Fruit fly (Drosophila melanogaster) whole organism, embryonic: ENCODE measurements around the gene CG18581.

Experiments used
- Abd-B ChIP-seq: fragments of 200-800 bp; sonication (Bioruptor generic); optimal IDR thresholded peaks from 2 replicates; lab custom pipeline; 2018; ENCODE audit warnings: missing biosample characterization, mild to moderate bottlenecking, missing genetic modification characterization, moderate library complexity
- Atf-2 ChIP-seq: fragments of 200-800 bp; sonication (Bioruptor generic); optimal IDR thresholded peaks from 2 replicates; lab custom pipeline; 2016; ENCODE audit warnings: missing biosample characterization, missing genetic modification characterization
- CG10565 ChIP-seq: fragments of 200-800 bp; sonication (Bioruptor generic); optimal IDR thresholded peaks from 3 replicates; lab custom pipeline; 2016; ENCODE audit warnings: missing biosample characterization, mild to moderate bottlenecking, missing genetic modification characterization
- CG11093 ChIP-seq: fragments of 200-800 bp; sonication (Bioruptor generic); IDR thresholded peaks from 3 replicates; pipeline ENCODE4 v1.3.6; 2022; ENCODE audit warnings: missing biosample characterization, missing genetic modification characterization
- CG11504 ChIP-seq: fragments of 200-800 bp; sonication (Bioruptor generic); optimal IDR thresholded peaks from 3 replicates; lab custom pipeline; 2019; ENCODE audit warnings: missing biosample characterization, mild to moderate bottlenecking, missing genetic modification characterization, moderate library complexity
- CG12299 ChIP-seq: fragments of 200-800 bp; sonication (Bioruptor generic); optimal IDR thresholded peaks from 2 replicates; lab custom pipeline; 2018; ENCODE audit warnings: missing biosample characterization, mild to moderate bottlenecking, missing genetic modification characterization
- CG17912 ChIP-seq: fragments of 200-800 bp; sonication (Bioruptor generic); optimal IDR thresholded peaks from 2 replicates; lab custom pipeline; 2018; ENCODE audit warnings: missing biosample characterization, mild to moderate bottlenecking, missing genetic modification characterization
- CG2120 ChIP-seq: fragments of 200-800 bp; sonication (Bioruptor generic); optimal IDR thresholded peaks from 3 replicates; lab custom pipeline; 2016; ENCODE audit warnings: missing biosample characterization, missing genetic modification characterization
- CG30431 ChIP-seq: fragments of 200-800 bp; sonication (Bioruptor generic); optimal IDR thresholded peaks from 2 replicates; lab custom pipeline; 2017; ENCODE audit warnings: missing biosample characterization, missing genetic modification characterization
- CG3407 ChIP-seq: fragments of 200-800 bp; sonication (Bioruptor generic); optimal IDR thresholded peaks from 2 replicates; lab custom pipeline; 2018; ENCODE audit warnings: missing biosample characterization, mild to moderate bottlenecking, missing genetic modification characterization
- CG3847 ChIP-seq: fragments of 200-800 bp; sonication (Bioruptor generic); IDR thresholded peaks from 2 replicates; pipeline ENCODE4 v1.3.6; 2022; ENCODE audit warnings: missing biosample characterization, missing genetic modification characterization
- CG4617 ChIP-seq: fragments of 200-800 bp; sonication (Bioruptor generic); optimal IDR thresholded peaks from 3 replicates; lab custom pipeline; 2016; ENCODE audit warnings: missing biosample characterization, missing genetic modification characterization, borderline replicate concordance
- CG9727 ChIP-seq: fragments of 200-800 bp; sonication (Bioruptor generic); optimal IDR thresholded peaks from 3 replicates; lab custom pipeline; 2017; ENCODE audit warnings: missing biosample characterization, mild to moderate bottlenecking, missing genetic modification characterization
- CG9817 ChIP-seq: fragments of 200-800 bp; sonication (Bioruptor generic); optimal IDR thresholded peaks from 2 replicates; lab custom pipeline; 2018; ENCODE audit warnings: missing biosample characterization, mild to moderate bottlenecking, missing genetic modification characterization, moderate library complexity
- CTCF ChIP-seq: fragments of 200-800 bp; sonication (Bioruptor generic); optimal IDR thresholded peaks from 2 replicates; lab custom pipeline; 2017; ENCODE audit warnings: missing biosample characterization, mild to moderate bottlenecking, missing genetic modification characterization, moderate library complexity
- D19A ChIP-seq: fragments of 200-800 bp; optimal IDR thresholded peaks from 3 replicates; lab custom pipeline; 2019; ENCODE audit warnings: missing biosample characterization, mild to moderate bottlenecking, missing genetic modification characterization, moderate library complexity
- Fer1 ChIP-seq: fragments of 200-800 bp; sonication (Bioruptor generic); optimal IDR thresholded peaks from 2 replicates; lab custom pipeline; 2017; ENCODE audit warnings: missing biosample characterization, mild to moderate bottlenecking, missing genetic modification characterization
- H15 ChIP-seq: fragments of 200-800 bp; sonication (Bioruptor generic); IDR thresholded peaks from 3 replicates; pipeline ENCODE4 v1.3.6; 2022; ENCODE audit warnings: missing biosample characterization, missing genetic modification characterization
- HHEX ChIP-seq: fragments of 200-800 bp; sonication (Bioruptor generic); optimal IDR thresholded peaks from 3 replicates; lab custom pipeline; 2017; ENCODE audit warnings: missing biosample characterization, mild to moderate bottlenecking, missing genetic modification characterization, missing genetic modification reagents
- Opbp ChIP-seq: fragments of 200-800 bp; sonication (Bioruptor generic); IDR thresholded peaks from 3 replicates; pipeline ENCODE4 v1.3.6; 2022; ENCODE audit warnings: missing biosample characterization, missing genetic modification characterization; ENCODE audit not compliant: partially characterized antibody
- Sox100B ChIP-seq: fragments of 200-800 bp; sonication (Bioruptor generic); optimal IDR thresholded peaks from 3 replicates; lab custom pipeline; 2018; ENCODE audit warnings: missing biosample characterization, mild to moderate bottlenecking, missing genetic modification characterization
- Sry-β ChIP-seq: fragments of 200-800 bp; sonication (Bioruptor generic); optimal IDR thresholded peaks from 2 replicates; lab custom pipeline; 2018; ENCODE audit warnings: missing biosample characterization, mild to moderate bottlenecking, missing genetic modification characterization, moderate library complexity
- Taf1 ChIP-seq: fragments of 200-800 bp; sonication (Bioruptor generic); IDR thresholded peaks from 2 replicates; pipeline ENCODE4 v1.3.6; 2022; ENCODE audit warnings: missing biosample characterization, missing genetic modification characterization
- ara ChIP-seq: fragments of 200-800 bp; sonication (Bioruptor generic); IDR thresholded peaks from 2 replicates; pipeline ENCODE4 v1.3.6; 2022; ENCODE audit warnings: missing biosample characterization, missing genetic modification characterization
- bsh ChIP-seq, 2 experiments: fragments of 200-800 bp; sonication (Bioruptor generic); optimal IDR thresholded peaks; 2 replicates each; lab custom pipeline; 2017 to 2018; ENCODE audit warnings: mild to moderate bottlenecking in 2 of 2, missing biosample characterization in 2 of 2, missing genetic modification characterization in 2 of 2, moderate library complexity in 1 of 2
- chinmo ChIP-seq: fragments of 200-800 bp; sonication (Bioruptor generic); IDR thresholded peaks from 4 replicates; pipeline ENCODE4 v1.3.6; 2022; ENCODE audit warnings: missing biosample characterization, missing genetic modification characterization; ENCODE audit not compliant: partially characterized antibody
- cwo ChIP-seq: fragments of 200-800 bp; sonication (Bioruptor generic); optimal IDR thresholded peaks from 3 replicates; lab custom pipeline; 2017; ENCODE audit warnings: missing biosample characterization, missing genetic modification characterization, mild to moderate bottlenecking, moderate library complexity, missing genetic modification reagents
- fd3F ChIP-seq: fragments of 200-800 bp; sonication (Bioruptor generic); optimal IDR thresholded peaks from 2 replicates; lab custom pipeline; 2018; ENCODE audit warnings: missing biosample characterization, mild to moderate bottlenecking, missing genetic modification characterization, moderate library complexity
- gem ChIP-seq: fragments of 200-800 bp; sonication (Bioruptor generic); optimal IDR thresholded peaks from 2 replicates; lab custom pipeline; 2019; ENCODE audit warnings: missing biosample characterization, mild to moderate bottlenecking, missing genetic modification characterization, moderate library complexity
- grn ChIP-seq: fragments of 200-800 bp; sonication (Bioruptor generic); optimal IDR thresholded peaks from 3 replicates; lab custom pipeline; 2017; ENCODE audit warnings: missing biosample characterization, missing genetic modification characterization
- hb ChIP-seq: fragments of 200-800 bp; sonication (Bioruptor generic); IDR thresholded peaks from 3 replicates; pipeline ENCODE4 v1.3.6; 2022; ENCODE audit warnings: missing biosample characterization, missing genetic modification characterization; ENCODE audit not compliant: partially characterized antibody
- ind ChIP-seq: fragments of 200-800 bp; sonication (Bioruptor generic); optimal IDR thresholded peaks from 3 replicates; lab custom pipeline; 2016; ENCODE audit warnings: missing biosample characterization, missing genetic modification characterization
- insv ChIP-seq, 2 experiments: fragments of 200-800 bp; sonication (Bioruptor generic); optimal IDR thresholded peaks; 3 replicates each; lab custom pipeline; 2016 to 2018; ENCODE audit warnings: missing biosample characterization in 2 of 2, missing genetic modification characterization in 2 of 2
- lab ChIP-seq: fragments of 200-800 bp; sonication (Bioruptor generic); optimal IDR thresholded peaks from 3 replicates; lab custom pipeline; 2017; ENCODE audit warnings: missing biosample characterization, missing genetic modification characterization, mild to moderate bottlenecking, moderate library complexity, missing genetic modification reagents
- lmd ChIP-seq: fragments of 200-800 bp; sonication (Bioruptor generic); IDR thresholded peaks from 2 replicates; pipeline ENCODE4 v1.3.6; 2022; ENCODE audit warnings: missing biosample characterization, missing genetic modification characterization
- org-1 ChIP-seq: fragments of 200-800 bp; sonication (Bioruptor generic); optimal IDR thresholded peaks from 2 replicates; lab custom pipeline; 2017; ENCODE audit warnings: missing biosample characterization, missing genetic modification characterization
- pfk ChIP-seq: fragments of 200-800 bp; sonication (Bioruptor generic); optimal IDR thresholded peaks from 2 replicates; lab custom pipeline; 2018; ENCODE audit warnings: missing biosample characterization, mild to moderate bottlenecking, missing genetic modification characterization, moderate library complexity
- pho ChIP-seq: fragments of 200-800 bp; sonication (Bioruptor generic); optimal IDR thresholded peaks from 2 replicates; lab custom pipeline; 2016; ENCODE audit warnings: missing biosample characterization, missing genetic modification characterization
- ranshi ChIP-seq: fragments of 200-800 bp; sonication (Bioruptor generic); IDR thresholded peaks from 2 replicates; pipeline ENCODE4 v1.3.6; 2022; ENCODE audit warnings: missing biosample characterization, missing genetic modification characterization
- sens ChIP-seq: fragments of 200-800 bp; sonication (Bioruptor generic); peaks from one replicate; lab custom pipeline; 2016; ENCODE audit warnings: missing biosample characterization, missing genetic modification characterization
- sens-2 ChIP-seq: fragments of 200-800 bp; sonication (Bioruptor generic); IDR thresholded peaks from 2 replicates; pipeline ENCODE4 v1.3.6; 2022; ENCODE audit warnings: missing biosample characterization, missing genetic modification characterization
- tio ChIP-seq: fragments of 200-800 bp; sonication (Bioruptor generic); optimal IDR thresholded peaks from 2 replicates; lab custom pipeline; 2017; ENCODE audit warnings: missing biosample characterization, missing genetic modification characterization, inconsistent platforms
- tll ChIP-seq, 2 experiments: fragments of 200-800 bp in 1 of 2; fragments of >200 bp in 1 of 2; sonication (Bioruptor generic) in 1 of 2; optimal IDR thresholded peaks; 2 replicates each; lab custom pipeline; 2017 to 2019; ENCODE audit warnings: missing biosample characterization in 2 of 2, missing genetic modification characterization in 2 of 2, mild to moderate bottlenecking in 1 of 2, moderate library complexity in 1 of 2
- trh ChIP-seq: fragments of 200-800 bp; sonication (Bioruptor generic); optimal IDR thresholded peaks from 2 replicates; lab custom pipeline; 2016; ENCODE audit warnings: missing biosample characterization, missing genetic modification characterization
- twi ChIP-seq: fragments of 200-800 bp; optimal IDR thresholded peaks from 2 replicates; lab custom pipeline; 2019; ENCODE audit warnings: missing biosample characterization, mild to moderate bottlenecking, missing genetic modification characterization, moderate library complexity
- unc-4 ChIP-seq: fragments of 200-800 bp; sonication (Bioruptor generic); IDR thresholded peaks from 2 replicates; pipeline ENCODE4 v1.3.6; 2022; ENCODE audit warnings: missing biosample characterization, missing genetic modification characterization; ENCODE audit not compliant: partially characterized antibody
- usp ChIP-seq: fragments of >200 bp; optimal IDR thresholded peaks from 2 replicates; lab custom pipeline; 2017; ENCODE audit warnings: missing biosample characterization, missing genetic modification characterization
- vfl ChIP-seq: fragments of 200-800 bp; sonication (Bioruptor generic); optimal IDR thresholded peaks from 2 replicates; lab custom pipeline; 2016; ENCODE audit warnings: missing biosample characterization, missing genetic modification characterization
- zen ChIP-seq: fragments of 200-800 bp; sonication (Bioruptor generic); optimal IDR thresholded peaks from 3 replicates; lab custom pipeline; 2018; ENCODE audit warnings: missing biosample characterization, mild to moderate bottlenecking, missing genetic modification characterization, moderate library complexity
- zfh1 ChIP-seq: fragments of 200-800 bp; sonication (Bioruptor generic); IDR thresholded peaks from 3 replicates; pipeline ENCODE4 v1.3.6; 2022; ENCODE audit warnings: missing biosample characterization, missing genetic modification characterization

The CG18581 gene

dm6 chr3L:15039510-15039909 lies 10.5 kb downstream of the CG18581 start:
- TF ChIP-seq zen, result peak; percentile 97
- TF ChIP-seq insv (GFP tag; optimal IDR thresholded peaks at IDR 0.05; lab: Kevin White, UChicago), result peak in 1 of 2 experiments; percentile 24
- TF ChIP-seq fd3F (GFP tag; lab: Kevin White, UChicago), result no peak
- TF ChIP-seq usp (GFP tag; lab: Kevin White, UChicago), result no peak
- TF ChIP-seq twi, result peak; percentile 71
- no peak for TF ChIP-seq sens-2 (GFP tag; lab: Robert Waterston, UW)
- TF ChIP-seq Sox100B (GFP tag; lab: Kevin White, UChicago), result no peak
- TF ChIP-seq tll (GFP tag; optimal IDR thresholded peaks at IDR 0.05; lab: Kevin White, UChicago), result peak in 1 of 2 experiments; percentile 18

DNA sequence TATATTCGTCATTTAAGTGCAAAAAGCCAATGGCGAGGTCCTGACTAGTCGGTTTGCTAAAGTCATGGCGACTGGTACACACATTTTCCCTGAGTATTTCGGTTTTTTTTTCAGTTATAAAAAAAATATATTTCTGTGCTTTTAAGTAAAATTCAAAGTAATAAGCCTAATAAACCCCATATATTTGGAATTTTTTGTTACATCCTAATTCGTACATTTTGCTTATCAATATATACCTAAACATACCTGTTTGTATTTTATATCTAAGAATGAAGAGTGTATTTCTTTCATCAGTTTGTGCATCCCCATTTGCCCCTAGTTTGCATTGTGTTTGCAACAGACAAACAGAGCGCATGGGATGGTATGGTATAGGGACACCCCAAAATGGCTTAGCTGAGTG lies 14.4 kb downstream of the CG18581 start:
- TF ChIP-seq zfh1, result no peak
- no peak for TF ChIP-seq HHEX (GFP tag; lab: Kevin White, UChicago)
- no peak for TF ChIP-seq Abd-B (GFP tag; lab: Kevin White, UChicago)
- no peak for TF ChIP-seq Atf-2
- TF ChIP-seq CG3407 (GFP tag; lab: Kevin White, UChicago), result no peak
- TF ChIP-seq CG30431, result no peak
- TF ChIP-seq ara (GFP tag; lab: Robert Waterston, UW), result no peak
- peak; percentile 89 for TF ChIP-seq D19A (tag; lab: Kevin White, UChicago)
- no peak for TF ChIP-seq tio (GFP tag; lab: Kevin White, UChicago)
- no peak for TF ChIP-seq lmd (GFP tag; lab: Robert Waterston, UW)
- TF ChIP-seq CG10565 (GFP tag; lab: Kevin White, UChicago), result no peak
- TF ChIP-seq CG11504 (tag; lab: Kevin White, UChicago), result peak; percentile 32
- TF ChIP-seq pfk (GFP tag; lab: Kevin White, UChicago), result no peak
- no peak for TF ChIP-seq CTCF
- no peak for TF ChIP-seq grn (GFP tag; lab: Kevin White, UChicago)
- no peak for TF ChIP-seq CG12299
- no peak for TF ChIP-seq CG3847
- TF ChIP-seq Sry-β, result no peak
- TF ChIP-seq Fer1 (GFP tag; lab: Kevin White, UChicago), result peak; percentile 3
- no peak for TF ChIP-seq hb (GFP tag; lab: Robert Waterston, UW)
- TF ChIP-seq CG4617 (GFP tag; lab: Kevin White, UChicago), result no peak
- TF ChIP-seq cwo (GFP tag; lab: Kevin White, UChicago), result peak; percentile 22
- no peak for TF ChIP-seq ranshi (GFP tag; lab: Robert Waterston, UW)
- no peak for TF ChIP-seq trh (GFP tag; lab: Kevin White, UChicago)
- peak; percentile 7 for TF ChIP-seq CG9727 (GFP tag; lab: Kevin White, UChicago)
- TF ChIP-seq ind (GFP tag; lab: Kevin White, UChicago), result peak; percentile 9
- no peak for TF ChIP-seq bsh (GFP tag; optimal IDR thresholded peaks at IDR 0.05; lab: Kevin White, UChicago)
- TF ChIP-seq sens (GFP tag; lab: Kevin White, UChicago), result peak; percentile 45
- peak; percentile 5 for TF ChIP-seq lab (GFP tag; lab: Kevin White, UChicago)
- no peak for TF ChIP-seq H15 (GFP tag; lab: Robert Waterston, UW)
- no peak for TF ChIP-seq CG9817 (tag; lab: Kevin White, UChicago)
- TF ChIP-seq org-1 (GFP tag; lab: Kevin White, UChicago), result no peak
- no peak for TF ChIP-seq CG17912 (GFP tag; lab: Kevin White, UChicago)
- TF ChIP-seq CG11093, result no peak
- peak; percentile 41 for TF ChIP-seq CG2120 (GFP tag; lab: Kevin White, UChicago)
- TF ChIP-seq unc-4, result no peak
- no peak for TF ChIP-seq Opbp (GFP tag; lab: Robert Waterston, UW)
- peak; percentile 7 for TF ChIP-seq pho (GFP tag; lab: Kevin White, UChicago)
- no peak for TF ChIP-seq Taf1 (GFP tag; lab: Robert Waterston, UW)
- TF ChIP-seq chinmo (GFP tag; lab: Robert Waterston, UW), result no peak
- TF ChIP-seq gem (tag; lab: Kevin White, UChicago), result peak; percentile 31
- TF ChIP-seq vfl, result no peak
